Worm (Caenorhabditis elegans): ENCODE measurements around the gene F55A11.4.

DNA sequence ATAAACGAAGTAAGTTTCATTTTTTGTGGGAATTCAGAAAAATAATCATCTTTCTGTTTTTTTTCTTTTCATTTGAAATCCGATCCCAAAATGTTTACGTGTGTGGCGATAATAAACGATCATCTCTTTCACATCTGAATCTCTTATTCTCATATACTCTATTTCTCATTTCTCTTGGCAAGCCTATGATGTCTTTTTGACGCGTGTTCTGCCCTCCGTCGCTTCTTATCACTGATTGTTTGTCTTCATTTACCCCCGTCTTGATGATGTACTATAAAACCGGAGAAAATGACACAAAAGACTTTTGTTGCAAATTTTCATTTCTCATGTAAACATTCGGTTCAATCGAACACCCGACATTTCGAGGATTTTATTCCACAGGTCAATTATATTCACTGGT is 7.6 kb downstream of the F55A11.4 start:
- TF ChIP-seq set-16 (GFP tag; IDR thresholded peaks at IDR 0.05) (no peak), lsy-2 (tag; optimal IDR thresholded peaks at IDR 0.05) (peak in 1 of 2 experiments; percentile 30), aha-1 (tag) (no peak)
